Fruit fly (Drosophila melanogaster) whole organism, embryonic: ENCODE results near the gene bb8.

ENCODE experiments used
- Atf6 ChIP-seq: fragments of 200-800 bp; sonication (Bioruptor generic); IDR thresholded peaks from 2 replicates; pipeline ENCODE4 v1.3.6; 2022; ENCODE audit warnings: missing biosample characterization, missing genetic modification characterization
- CG10979 ChIP-seq: fragments of 200-800 bp; sonication (Bioruptor generic); optimal IDR thresholded peaks from 2 replicates; lab custom pipeline; 2018; ENCODE audit warnings: missing biosample characterization, mild to moderate bottlenecking, missing genetic modification characterization, moderate library complexity
- CG12236 ChIP-seq: fragments of 200-800 bp; sonication (Bioruptor generic); optimal IDR thresholded peaks from 2 replicates; lab custom pipeline; 2016; ENCODE audit warnings: missing biosample characterization, missing genetic modification characterization
- CG31365 ChIP-seq: fragments of 200-800 bp; sonication (Bioruptor generic); optimal IDR thresholded peaks from 2 replicates; lab custom pipeline; 2018; ENCODE audit warnings: missing biosample characterization, mild to moderate bottlenecking, missing genetic modification characterization
- CG8478 ChIP-seq: fragments of >200 bp; optimal IDR thresholded peaks from 2 replicates; lab custom pipeline; 2018
- fd96Cb ChIP-seq: fragments of 200-800 bp; sonication (Bioruptor generic); optimal IDR thresholded peaks from 2 replicates; lab custom pipeline; 2018; ENCODE audit warnings: missing biosample characterization, mild to moderate bottlenecking, missing genetic modification characterization, moderate library complexity
- hth ChIP-seq: fragments of >200 bp; optimal IDR thresholded peaks from 2 replicates; lab custom pipeline; 2017; ENCODE audit warnings: inconsistent platforms
- kni ChIP-seq: fragments of 200-800 bp; sonication (Bioruptor generic); optimal IDR thresholded peaks from 3 replicates; lab custom pipeline; 2017; ENCODE audit warnings: mild to moderate bottlenecking, missing biosample characterization, missing genetic modification reagents, missing genetic modification characterization
- tx ChIP-seq: fragments of 200-800 bp; sonication (Bioruptor generic); optimal IDR thresholded peaks from 2 replicates; lab custom pipeline; 2016; ENCODE audit warnings: missing biosample characterization, missing genetic modification characterization
- usp ChIP-seq: fragments of >200 bp; optimal IDR thresholded peaks from 2 replicates; lab custom pipeline; 2017; ENCODE audit warnings: missing biosample characterization, missing genetic modification characterization

- TF ChIP-seq hth (lab: Kevin White, UChicago) (no peak), CG31365 (tag; lab: Kevin White, UChicago) (peak; percentile 32), usp (no peak), CG10979 (tag; lab: Kevin White, UChicago) (no peak), CG12236 (GFP tag; lab: Kevin White, UChicago) (no peak), kni (GFP tag; lab: Kevin White, UChicago) (no peak), CG8478 (lab: Kevin White, UChicago) (no peak), fd96Cb (tag; lab: Kevin White, UChicago) (no peak), Atf6 (GFP tag; lab: Robert Waterston, UW) (0 out of 2 replicates have a peak, but pooled peaks have one; percentile 26), tx (GFP tag; lab: Kevin White, UChicago) (no peak)
These were observed 5.7 kb downstream of the bb8 start for dm6 chr3R:23284256-23284655.
